Worm (Caenorhabditis elegans): ENCODE data around the gene pcm-1.

The pcm-1 gene

DNA sequence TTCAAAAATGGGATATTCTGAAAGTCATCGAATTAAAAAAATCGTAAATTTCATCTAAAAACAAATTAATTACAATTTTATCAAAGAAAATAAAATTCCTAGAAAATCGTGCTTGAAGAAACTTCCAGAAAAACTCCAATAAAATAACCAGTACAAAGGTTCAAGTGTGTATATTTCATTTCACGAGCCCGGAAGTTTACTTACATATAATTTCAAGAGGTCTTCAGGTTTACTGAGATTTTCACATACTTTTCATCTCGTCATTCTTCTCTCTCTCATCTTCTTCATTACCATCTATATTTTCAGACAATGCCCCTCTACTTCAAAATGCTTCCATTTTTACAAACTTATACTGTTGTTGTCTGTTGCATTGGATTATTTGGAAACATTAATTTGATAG, 41.4 kb downstream of the pcm-1 start, which contains the start of gene srsx-18:
Gene srsx-18 (plus strand): TSS at position 301 of the 400 bp plus-strand sequence.
- TF ChIP-seq fkh-3 (tag; optimal IDR thresholded peaks at IDR 0.05) (no peak), F57C9.4 (tag; optimal IDR thresholded peaks at IDR 0.05) (no peak)

DNA sequence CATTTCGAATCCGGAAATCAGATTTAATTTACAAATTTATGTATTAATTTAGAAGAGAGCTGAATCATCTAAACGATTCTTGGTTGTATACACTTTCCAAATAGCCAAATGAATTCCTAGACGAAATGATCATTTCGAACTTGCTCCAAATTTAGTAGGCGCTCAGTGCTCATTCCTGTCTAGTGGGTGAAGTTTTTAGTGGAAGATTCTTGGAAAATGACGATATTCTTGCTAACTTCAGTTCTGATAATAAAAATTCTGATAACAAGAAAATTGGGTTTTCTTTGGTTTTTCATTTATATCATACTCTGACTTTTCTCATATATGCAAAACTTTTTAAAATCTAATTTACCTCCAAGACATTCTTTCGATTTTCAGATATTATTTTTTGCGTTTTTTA, 41.9 kb downstream of the pcm-1 start:
- TF ChIP-seq madf-8 (GFP tag; conservative IDR thresholded peaks at IDR 0.05) (no peak), lin-54 (GFP tag; optimal IDR thresholded peaks at IDR 0.05) (no peak), F57C9.4 (tag; optimal IDR thresholded peaks at IDR 0.05) (no peak), madf-6 (GFP tag; IDR thresholded peaks at IDR 0.05) (no peak), ztf-3 (GFP tag; optimal IDR thresholded peaks at IDR 0.05) (no peak), unc-130 (GFP tag; optimal IDR thresholded peaks at IDR 0.05) (no peak), nfyb-1 (GFP tag; IDR thresholded peaks at IDR 0.05) (no peak), egl-44 (GFP tag; IDR thresholded peaks at IDR 0.05) (no peak), sea-2 (GFP tag; IDR thresholded peaks at IDR 0.05) (no peak), him-1 (tag; optimal IDR thresholded peaks at IDR 0.05) (no peak), lsy-27 (tag; optimal IDR thresholded peaks at IDR 0.05; ENCODE audit: borderline replicate concordance, insufficient read depth) (no peak), Y79H2A.3 (GFP tag; conservative IDR thresholded peaks at IDR 0.05) (no peak), egrh-3 (GFP tag; IDR thresholded peaks at IDR 0.05) (no peak), dox-1 (GFP tag; IDR thresholded peaks at IDR 0.05) (no peak)

DNA sequence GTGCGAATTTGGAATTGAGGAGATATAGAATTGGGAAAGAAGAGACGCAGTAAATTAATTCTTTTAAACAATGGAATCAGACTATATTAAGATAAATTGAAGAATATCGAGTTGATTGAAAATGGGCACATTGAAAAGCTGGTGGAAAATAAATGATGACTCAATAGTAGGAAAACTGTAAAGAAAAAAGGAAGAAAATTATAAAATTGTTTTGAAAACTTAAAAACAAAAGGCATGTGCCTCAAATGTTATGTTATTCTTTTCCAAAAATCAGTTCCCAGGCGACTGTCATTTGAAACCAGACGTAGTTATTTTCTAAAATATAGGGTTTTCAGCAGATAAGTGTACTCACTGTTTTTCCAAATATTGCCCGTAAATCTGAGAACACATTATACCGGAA, 43.8 kb downstream of the pcm-1 start, which contains the start of gene C04E6.12:
Gene C04E6.12 (minus strand): TSS at position 101 of the 400 bp plus-strand sequence.
- TF ChIP-seq cebp-2 (GFP tag; IDR thresholded peaks at IDR 0.05) (no peak), ZK185.1 (tag; optimal IDR thresholded peaks at IDR 0.05; ENCODE audit: poor library complexity, severe bottlenecking) (no peak), hlh-12 (tag; optimal IDR thresholded peaks at IDR 0.05) (no peak), Y79H2A.3 (GFP tag; conservative IDR thresholded peaks at IDR 0.05) (no peak), attf-5 (GFP tag; optimal IDR thresholded peaks at IDR 0.05) (no peak), nhr-179 (tag; optimal IDR thresholded peaks at IDR 0.05) (no peak), lin-35 (GFP tag; optimal IDR thresholded peaks at IDR 0.05) (no peak)

DNA sequence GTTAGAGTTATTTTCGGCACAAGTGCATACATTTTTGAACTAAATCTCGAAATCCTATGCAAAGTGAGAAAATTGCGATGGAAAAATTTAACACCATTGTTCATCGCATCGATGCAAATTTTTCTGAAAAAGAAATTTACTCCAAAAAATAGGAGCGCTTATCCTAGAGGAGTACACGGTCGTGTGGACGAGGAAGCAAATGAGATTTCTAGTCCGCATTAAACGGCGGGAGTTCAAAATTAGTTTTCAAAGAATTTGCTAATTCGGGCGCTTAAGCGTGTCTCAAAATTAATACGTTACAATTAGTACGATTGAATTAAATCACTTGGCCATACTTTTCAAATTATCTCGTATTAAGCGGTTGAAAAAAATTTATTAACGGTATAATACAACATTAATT, 46.0 kb downstream of the pcm-1 start, which contains the start of gene lrpr-1:
Gene lrpr-1 (minus strand): TSS at position 185 of the 400 bp plus-strand sequence.
- peak; percentile 16 for TF ChIP-seq somi-1 (GFP tag; optimal IDR thresholded peaks at IDR 0.05)
- 0 out of 2 replicates have a peak, but pooled peaks have one; percentile 35 for TF ChIP-seq hsf-1 (GFP tag; IDR thresholded peaks at IDR 0.05)
- no peak for TF ChIP-seq hlh-12 (tag; optimal IDR thresholded peaks at IDR 0.05)
- peak; percentile 52 for TF ChIP-seq ceh-91 (GFP tag; IDR thresholded peaks at IDR 0.05)
- peak; percentile 60 for TF ChIP-seq hrde-1 (tag; optimal IDR thresholded peaks at IDR 0.05; ENCODE audit: borderline replicate concordance)
- TF ChIP-seq gei-17 (GFP tag; optimal IDR thresholded peaks at IDR 0.05): no peak
- TF ChIP-seq hmg-20 (GFP tag; IDR thresholded peaks at IDR 0.05): peak; percentile 53; the same call in 1 of the 2 replicates
- no peak for TF ChIP-seq pha-4 (tag; optimal IDR thresholded peaks at IDR 0.05)
- TF ChIP-seq B0035.1 (tag; optimal IDR thresholded peaks at IDR 0.05): peak; percentile 12
- no peak for TF ChIP-seq F52B5.7 (tag; optimal IDR thresholded peaks at IDR 0.05)
- TF ChIP-seq sea-2 (GFP tag; IDR thresholded peaks at IDR 0.05): 0 out of 2 replicates have a peak, but pooled peaks have one; percentile 34
- peak; percentile 39 for TF ChIP-seq athp-1 (tag; optimal IDR thresholded peaks at IDR 0.05)
- TF ChIP-seq F57C9.4 (tag; optimal IDR thresholded peaks at IDR 0.05): peak; percentile 14
- peak; percentile 81 for TF ChIP-seq dpl-1 (GFP tag; optimal IDR thresholded peaks at IDR 0.05)
- peak; percentile 99 for TF ChIP-seq lin-54 (GFP tag; optimal IDR thresholded peaks at IDR 0.05)
- peak; percentile 65 for TF ChIP-seq madf-10 (tag; optimal IDR thresholded peaks at IDR 0.05)
- no peak for TF ChIP-seq Y79H2A.3 (GFP tag; conservative IDR thresholded peaks at IDR 0.05)
- TF ChIP-seq nhr-179 (tag; optimal IDR thresholded peaks at IDR 0.05): no peak
- peak; percentile 62 for TF ChIP-seq him-1 (tag; optimal IDR thresholded peaks at IDR 0.05)
- TF ChIP-seq F33H1.4 (GFP tag; IDR thresholded peaks at IDR 0.05): peak; percentile 70; the same call in 1 of the 2 replicates
- peak; percentile 79 for TF ChIP-seq aptf-2 (GFP tag; conservative IDR thresholded peaks at IDR 0.05)
- TF ChIP-seq fkh-3 (tag; optimal IDR thresholded peaks at IDR 0.05): no peak
- peak; percentile 87 for TF ChIP-seq madf-3 (GFP tag; IDR thresholded peaks at IDR 0.05)
- TF ChIP-seq Y56A3A.18 (GFP tag; IDR thresholded peaks at IDR 0.05): no peak
- no peak for TF ChIP-seq ztf-25 (GFP tag; IDR thresholded peaks at IDR 0.05)
- TF ChIP-seq ZK185.1 (tag; optimal IDR thresholded peaks at IDR 0.05; ENCODE audit: poor library complexity, severe bottlenecking): peak; percentile 96
- TF ChIP-seq ceh-27 (GFP tag; optimal IDR thresholded peaks at IDR 0.05): peak; percentile 89
- peak; percentile 65 for TF ChIP-seq xnd-1 (tag; optimal IDR thresholded peaks at IDR 0.05)
- peak; percentile 73 for TF ChIP-seq lir-1 (GFP tag; conservative IDR thresholded peaks at IDR 0.05)
- no peak for TF ChIP-seq F10E7.11 (tag; optimal IDR thresholded peaks at IDR 0.05)
- TF ChIP-seq madf-8 (GFP tag; conservative IDR thresholded peaks at IDR 0.05): peak; percentile 74

Data from whole organism, young adult.